Worm (Caenorhabditis elegans): ENCODE data around the gene C02H6.3.

DNA sequence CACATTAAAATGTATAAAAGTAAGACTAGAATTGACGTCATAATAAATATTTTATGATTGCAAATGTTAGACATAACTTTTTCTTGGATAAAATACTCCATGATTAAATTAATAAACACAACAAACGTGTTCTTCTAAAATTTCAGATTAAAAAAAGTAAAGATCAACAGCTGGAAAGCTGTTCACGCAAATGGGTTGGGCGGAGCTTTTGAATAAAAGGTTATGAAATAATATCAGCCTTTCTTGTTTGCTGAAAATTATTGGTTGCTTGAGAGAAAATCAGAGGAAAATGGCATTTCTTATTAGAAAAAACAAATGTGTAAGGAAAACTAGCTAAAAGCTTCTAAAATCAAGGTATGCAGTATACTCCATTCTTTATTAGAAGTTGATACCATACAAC, at the start of gene C02H6.3:
- no peak for TF ChIP-seq unc-62 (GFP tag; optimal IDR thresholded peaks at IDR 0.05)
- TF ChIP-seq nhr-11 (tag; optimal IDR thresholded peaks at IDR 0.05) = no peak
- TF ChIP-seq fos-1 (tag; optimal IDR thresholded peaks at IDR 0.05) = no peak
